Worm (Caenorhabditis elegans) whole organism, L3 larva: Measurements from ENCODE around the gene F23F1.6.
A peak's percentile ranks its signal among the peaks of the same experiment; 100 is the strongest.

ENCODE experiments used
- R02D3.7 ChIP-seq: fragments of 150-350 bp; optimal IDR thresholded peaks from 2 replicates; lab custom pipeline; 2014; ENCODE audit warnings: missing biosample characterization, missing genetic modification characterization
- ceh-28 ChIP-seq: fragments of 150-350 bp; optimal IDR thresholded peaks from 2 replicates; lab custom pipeline; 2014; ENCODE audit warnings: missing biosample characterization, missing genetic modification reagents, missing genetic modification characterization
- elt-1 ChIP-seq: fragments of 150-350 bp; optimal IDR thresholded peaks from 2 replicates; lab custom pipeline; 2014; ENCODE audit warnings: missing biosample characterization, missing genetic modification characterization
- elt-2 ChIP-seq: sonication (generic microtip); optimal IDR thresholded peaks from 2 replicates; lab custom pipeline; 2016; ENCODE audit warnings: missing genetic modification reagents, mild to moderate bottlenecking, missing genetic modification characterization, missing compliant biosample characterization
- lin-39 ChIP-seq: fragments of 150-350 bp; optimal IDR thresholded peaks from 2 replicates; lab custom pipeline; 2018; ENCODE audit warnings: missing biosample characterization, missing genetic modification reagents, missing genetic modification characterization
- mml-1 ChIP-seq: fragments of 150-350 bp; sonication (generic microtip); optimal IDR thresholded peaks from 3 replicates; lab custom pipeline; 2014; ENCODE audit warnings: missing biosample characterization, missing genetic modification characterization
- nfya-1 ChIP-seq: sonication (generic microtip); optimal IDR thresholded peaks from 2 replicates; lab custom pipeline; 2017; ENCODE audit warnings: missing genetic modification characterization, mild to moderate bottlenecking, missing compliant biosample characterization, antibody characterized with exemption, moderate library complexity; ENCODE audit not compliant: insufficient read depth
- nhr-43 ChIP-seq: sonication (generic microtip); optimal IDR thresholded peaks from 2 replicates; lab custom pipeline; 2016; ENCODE audit warnings: mild to moderate bottlenecking, missing genetic modification characterization, missing compliant biosample characterization; ENCODE audit not compliant: poor library complexity, severe bottlenecking
- pha-4 ChIP-seq: fragments of 150-350 bp; optimal IDR thresholded peaks from 2 replicates; lab custom pipeline; 2014; ENCODE audit warnings: missing biosample characterization, missing genetic modification reagents, missing genetic modification characterization
- tbx-2 ChIP-seq: sonication (generic microtip); optimal IDR thresholded peaks from 2 replicates; lab custom pipeline; 2016; ENCODE audit warnings: mild to moderate bottlenecking, missing genetic modification characterization, missing compliant biosample characterization
- unc-62 ChIP-seq: fragments of 150-350 bp; sonication (generic microtip); optimal IDR thresholded peaks from 4 replicates; lab custom pipeline; 2014; ENCODE audit warnings: missing biosample characterization, missing genetic modification reagents, missing genetic modification characterization
- ztf-4 ChIP-seq: fragments of 150-350 bp; optimal IDR thresholded peaks from 2 replicates; lab custom pipeline; 2014; ENCODE audit warnings: missing biosample characterization, missing genetic modification characterization

ce11 chrII:31521-31920 lies 5.6 kb downstream of the F23F1.6 start, which contains the start of the genes F23F1.5 and fbxc-54:
- TF ChIP-seq nfya-1 (tag; lab: Kevin White, UChicago) (peak; percentile 41), ceh-28 (peak; percentile 44), pha-4 (tag; lab: Kevin White, UChicago) (no peak), tbx-2 (tag; lab: Kevin White, UChicago) (no peak), ztf-4 (tag; lab: Kevin White, UChicago) (no peak), elt-2 (tag; lab: Kevin White, UChicago) (no peak), elt-1 (no peak), unc-62 (no peak), lin-39 (tag; lab: Kevin White, UChicago) (peak; percentile 2), R02D3.7 (tag; lab: Kevin White, UChicago) (peak; percentile 58), nhr-43 (tag; lab: Kevin White, UChicago) (no peak), mml-1 (no peak)
